Fruit fly (Drosophila melanogaster) whole organism, embryonic: Measurements from ENCODE around the gene CG13850.

Experiments
- Abd-B ChIP-seq: fragments of 200-800 bp; sonication (Bioruptor generic); optimal IDR thresholded peaks from 2 replicates; lab custom pipeline; 2018; ENCODE audit warnings: missing biosample characterization, mild to moderate bottlenecking, missing genetic modification characterization, moderate library complexity
- B-H1 ChIP-seq: fragments of 200-800 bp; sonication (Bioruptor generic); IDR thresholded peaks from 3 replicates; pipeline ENCODE4 v1.3.6; 2022; ENCODE audit warnings: missing biosample characterization, missing genetic modification characterization
- Bdp1 ChIP-seq: fragments of 200-800 bp; sonication (Bioruptor generic); optimal IDR thresholded peaks from 3 replicates; lab custom pipeline; 2016; ENCODE audit warnings: missing biosample characterization, missing genetic modification characterization
- CG12299 ChIP-seq: fragments of 200-800 bp; sonication (Bioruptor generic); optimal IDR thresholded peaks from 2 replicates; lab custom pipeline; 2018; ENCODE audit warnings: missing biosample characterization, mild to moderate bottlenecking, missing genetic modification characterization
- CG12942 ChIP-seq: fragments of 200-800 bp; sonication (Bioruptor generic); optimal IDR thresholded peaks from 3 replicates; lab custom pipeline; 2016; ENCODE audit warnings: missing biosample characterization, missing genetic modification characterization
- CG13424 ChIP-seq: fragments of 200-800 bp; sonication (Bioruptor generic); optimal IDR thresholded peaks from 2 replicates; lab custom pipeline; 2019; ENCODE audit warnings: missing biosample characterization, mild to moderate bottlenecking, missing genetic modification characterization, moderate library complexity
- CG13894 ChIP-seq: fragments of 200-800 bp; sonication (Bioruptor generic); optimal IDR thresholded peaks from 3 replicates; lab custom pipeline; 2018; ENCODE audit warnings: missing biosample characterization, mild to moderate bottlenecking, missing genetic modification characterization, moderate library complexity
- CG14710 ChIP-seq: fragments of 200-800 bp; sonication (Bioruptor generic); optimal IDR thresholded peaks from 3 replicates; lab custom pipeline; 2019; ENCODE audit warnings: missing biosample characterization, mild to moderate bottlenecking, missing genetic modification characterization, moderate library complexity
- CG14965 ChIP-seq: fragments of 200-800 bp; sonication (Bioruptor generic); optimal IDR thresholded peaks from 2 replicates; lab custom pipeline; 2016; ENCODE audit warnings: missing biosample characterization, missing genetic modification characterization, borderline replicate concordance
- CG18011 ChIP-seq: fragments of 200-800 bp; sonication (Bioruptor generic); optimal IDR thresholded peaks from 2 replicates; lab custom pipeline; 2017; ENCODE audit warnings: missing biosample characterization, missing genetic modification characterization, mild to moderate bottlenecking, moderate library complexity, missing genotype
- CG30403 ChIP-seq: fragments of 200-800 bp; sonication (Bioruptor generic); optimal IDR thresholded peaks from 3 replicates; lab custom pipeline; 2016; ENCODE audit warnings: missing biosample characterization, missing genetic modification characterization
- CG33213 ChIP-seq: fragments of 200-800 bp; sonication (Bioruptor generic); optimal IDR thresholded peaks from 3 replicates; lab custom pipeline; 2016; ENCODE audit warnings: missing biosample characterization, missing genetic modification characterization
- CG34224 ChIP-seq: fragments of 200-800 bp; sonication (Bioruptor generic); IDR thresholded peaks from 3 replicates; pipeline ENCODE4 v1.3.6; 2022; ENCODE audit warnings: missing biosample characterization, missing genetic modification characterization; ENCODE audit not compliant: partially characterized antibody
- CG6854 ChIP-seq: fragments of 200-800 bp; sonication (Bioruptor generic); optimal IDR thresholded peaks from 3 replicates; lab custom pipeline; 2017; ENCODE audit warnings: missing biosample characterization, mild to moderate bottlenecking, missing genetic modification characterization
- CG8359 ChIP-seq: fragments of 200-800 bp; sonication (Bioruptor generic); optimal IDR thresholded peaks from 2 replicates; lab custom pipeline; 2017; ENCODE audit warnings: missing biosample characterization, mild to moderate bottlenecking, missing genetic modification characterization, borderline replicate concordance
- CG8388 ChIP-seq: fragments of 200-800 bp; sonication (Bioruptor generic); optimal IDR thresholded peaks from 2 replicates; lab custom pipeline; 2019; ENCODE audit warnings: missing biosample characterization, mild to moderate bottlenecking, missing genetic modification characterization, moderate library complexity
- CG9797 ChIP-seq: fragments of 200-800 bp; sonication (Bioruptor generic); optimal IDR thresholded peaks from 3 replicates; lab custom pipeline; 2018; ENCODE audit warnings: missing biosample characterization, mild to moderate bottlenecking, missing genetic modification characterization
- CG9876 ChIP-seq: fragments of 200-800 bp; sonication (Bioruptor generic); optimal IDR thresholded peaks from 2 replicates; lab custom pipeline; 2016; ENCODE audit warnings: missing biosample characterization, missing genetic modification characterization
- CoRest ChIP-seq: fragments of 200-800 bp; sonication (Bioruptor generic); optimal IDR thresholded peaks from 3 replicates; lab custom pipeline; 2018; ENCODE audit warnings: missing biosample characterization, mild to moderate bottlenecking, missing genetic modification characterization, moderate library complexity
- D19B ChIP-seq: fragments of 200-800 bp; sonication (Bioruptor generic); optimal IDR thresholded peaks from 2 replicates; lab custom pipeline; 2017; ENCODE audit warnings: missing biosample characterization, mild to moderate bottlenecking, missing genetic modification characterization
- Dbx ChIP-seq: fragments of 200-800 bp; sonication (Bioruptor generic); IDR thresholded peaks from 3 replicates; pipeline ENCODE4 v1.3.6; 2022; ENCODE audit warnings: missing biosample characterization, missing genetic modification characterization
- Dfd ChIP-seq, 2 experiments: fragments of >200 bp; optimal IDR thresholded peaks; 2 replicates each; lab custom pipeline; 2017; ENCODE audit warnings: missing biosample characterization in 2 of 2, missing genetic modification characterization in 2 of 2
- Dp ChIP-seq: fragments of 200-800 bp; sonication (Bioruptor generic); optimal IDR thresholded peaks from 2 replicates; lab custom pipeline; 2018; ENCODE audit warnings: missing biosample characterization, mild to moderate bottlenecking, missing genetic modification characterization, moderate library complexity
- Dref ChIP-seq: fragments of 200-800 bp; sonication (Bioruptor generic); IDR thresholded peaks from 2 replicates; pipeline ENCODE4 v1.3.6; 2022; ENCODE audit warnings: missing biosample characterization, missing genetic modification characterization
- Hand ChIP-seq: fragments of 200-800 bp; sonication (Bioruptor generic); optimal IDR thresholded peaks from 2 replicates; lab custom pipeline; 2017; ENCODE audit warnings: mild to moderate bottlenecking, missing biosample characterization, missing genetic modification reagents, missing genetic modification characterization
- Hmx ChIP-seq: fragments of 200-800 bp; sonication (Bioruptor generic); optimal IDR thresholded peaks from 2 replicates; lab custom pipeline; 2016; ENCODE audit warnings: missing biosample characterization, missing genetic modification characterization
- Hr3 ChIP-seq: fragments of 200-800 bp; sonication (Bioruptor generic); optimal IDR thresholded peaks from 3 replicates; lab custom pipeline; 2016; ENCODE audit warnings: missing biosample characterization, missing genetic modification characterization
- Jarid2 ChIP-seq: fragments of 200-800 bp; sonication (Bioruptor generic); optimal IDR thresholded peaks from 3 replicates; lab custom pipeline; 2017; ENCODE audit warnings: mild to moderate bottlenecking, missing biosample characterization, missing genetic modification reagents, missing genetic modification characterization
- MBD-R2 ChIP-seq: fragments of 200-800 bp; sonication (Bioruptor generic); IDR thresholded peaks from 2 replicates; pipeline ENCODE4 v1.3.6; 2022; ENCODE audit warnings: missing biosample characterization, missing genetic modification characterization
- NK7.1 ChIP-seq: fragments of 200-800 bp; sonication (Bioruptor generic); optimal IDR thresholded peaks from 3 replicates; lab custom pipeline; 2016; ENCODE audit warnings: missing biosample characterization, missing genetic modification characterization
- Oli ChIP-seq: fragments of 200-800 bp; sonication (Bioruptor generic); optimal IDR thresholded peaks from 2 replicates; lab custom pipeline; 2018; ENCODE audit warnings: missing biosample characterization, mild to moderate bottlenecking, missing genetic modification characterization, moderate library complexity
- Rfx ChIP-seq: fragments of 200-800 bp; sonication (Bioruptor generic); IDR thresholded peaks from 2 replicates; pipeline ENCODE4 v1.3.6; 2022; ENCODE audit warnings: missing biosample characterization, missing genetic modification characterization
- Rx ChIP-seq: fragments of 200-800 bp; sonication (Bioruptor generic); IDR thresholded peaks from 2 replicates; pipeline ENCODE4 v1.3.6; 2022; ENCODE audit warnings: missing biosample characterization, missing genetic modification characterization
- Sox102F ChIP-seq: fragments of 200-800 bp; sonication (Bioruptor generic); optimal IDR thresholded peaks from 2 replicates; lab custom pipeline; 2018; ENCODE audit warnings: missing biosample characterization, mild to moderate bottlenecking, missing genetic modification characterization, moderate library complexity
- Stat92E ChIP-seq, 3 experiments: fragments of >200 bp in 2 of 3; fragments of 200-800 bp in 1 of 3; sonication (Bioruptor generic) in 1 of 3; optimal IDR thresholded peaks; 2 replicates each; lab custom pipeline; 2017 to 2019; ENCODE audit warnings: missing biosample characterization in 3 of 3, missing genetic modification characterization in 3 of 3, mild to moderate bottlenecking in 1 of 3, moderate library complexity in 1 of 3
- abd-A ChIP-seq: fragments of 200-800 bp; sonication (Bioruptor generic); optimal IDR thresholded peaks from 3 replicates; lab custom pipeline; 2019; ENCODE audit warnings: missing biosample characterization, mild to moderate bottlenecking, missing genetic modification characterization, moderate library complexity
- az2 ChIP-seq: fragments of 200-800 bp; sonication (Bioruptor generic); optimal IDR thresholded peaks from 3 replicates; lab custom pipeline; 2016; ENCODE audit warnings: missing biosample characterization, missing genetic modification characterization
- fru ChIP-seq: fragments of >200 bp; optimal IDR thresholded peaks from 2 replicates; lab custom pipeline; 2017
- hth ChIP-seq: fragments of >200 bp; optimal IDR thresholded peaks from 2 replicates; lab custom pipeline; 2017; ENCODE audit warnings: inconsistent platforms
- inv ChIP-seq: fragments of 200-800 bp; sonication (Bioruptor generic); IDR thresholded peaks from 2 replicates; pipeline ENCODE4 v1.3.6; 2022; ENCODE audit warnings: missing biosample characterization, missing genetic modification characterization; ENCODE audit not compliant: partially characterized antibody
- jing ChIP-seq: fragments of 200-800 bp; sonication (Bioruptor generic); optimal IDR thresholded peaks from 2 replicates; lab custom pipeline; 2018; ENCODE audit warnings: missing biosample characterization, mild to moderate bottlenecking, missing genetic modification characterization
- luna ChIP-seq: fragments of 200-800 bp; sonication (Bioruptor generic); optimal IDR thresholded peaks from 2 replicates; lab custom pipeline; 2016; ENCODE audit warnings: missing biosample characterization, missing genetic modification characterization
- oc ChIP-seq: fragments of 200-800 bp; sonication (Bioruptor generic); optimal IDR thresholded peaks from 2 replicates; lab custom pipeline; 2018; ENCODE audit warnings: missing biosample characterization, mild to moderate bottlenecking, missing genetic modification characterization, moderate library complexity
- pum ChIP-seq: fragments of 200-800 bp; sonication (Bioruptor generic); optimal IDR thresholded peaks from 2 replicates; lab custom pipeline; 2016; ENCODE audit warnings: missing biosample characterization, missing genetic modification characterization
- sim ChIP-seq: fragments of 200-800 bp; sonication (Bioruptor generic); IDR thresholded peaks from 2 replicates; pipeline ENCODE4 v1.3.6; 2022; ENCODE audit warnings: missing biosample characterization, missing genetic modification characterization
- slp2 ChIP-seq: fragments of 200-800 bp; sonication (Bioruptor generic); optimal IDR thresholded peaks from 2 replicates; lab custom pipeline; 2016; ENCODE audit warnings: missing biosample characterization, missing genetic modification characterization
- tgo ChIP-seq: fragments of 200-800 bp; sonication (Bioruptor generic); IDR thresholded peaks from 3 replicates; pipeline ENCODE4 v1.3.6; 2022; ENCODE audit warnings: missing biosample characterization, missing genetic modification characterization
- trem ChIP-seq: fragments of 200-800 bp; optimal IDR thresholded peaks from 3 replicates; lab custom pipeline; 2019; ENCODE audit warnings: missing biosample characterization, mild to moderate bottlenecking, missing genetic modification characterization, moderate library complexity
- vfl ChIP-seq: fragments of 200-800 bp; sonication (Bioruptor generic); optimal IDR thresholded peaks from 2 replicates; lab custom pipeline; 2016; ENCODE audit warnings: missing biosample characterization, missing genetic modification characterization
- wor ChIP-seq: fragments of 200-800 bp; sonication (Bioruptor generic); IDR thresholded peaks from 2 replicates; pipeline ENCODE4 v1.3.6; 2022; ENCODE audit warnings: missing biosample characterization, missing genetic modification characterization
- zfh1 ChIP-seq: fragments of 200-800 bp; sonication (Bioruptor generic); IDR thresholded peaks from 3 replicates; pipeline ENCODE4 v1.3.6; 2022; ENCODE audit warnings: missing biosample characterization, missing genetic modification characterization
- zfh2 ChIP-seq: fragments of 200-800 bp; sonication (Bioruptor generic); optimal IDR thresholded peaks from 2 replicates; lab custom pipeline; 2016; ENCODE audit warnings: missing biosample characterization, missing genetic modification characterization

Gene CG13850

DNA sequence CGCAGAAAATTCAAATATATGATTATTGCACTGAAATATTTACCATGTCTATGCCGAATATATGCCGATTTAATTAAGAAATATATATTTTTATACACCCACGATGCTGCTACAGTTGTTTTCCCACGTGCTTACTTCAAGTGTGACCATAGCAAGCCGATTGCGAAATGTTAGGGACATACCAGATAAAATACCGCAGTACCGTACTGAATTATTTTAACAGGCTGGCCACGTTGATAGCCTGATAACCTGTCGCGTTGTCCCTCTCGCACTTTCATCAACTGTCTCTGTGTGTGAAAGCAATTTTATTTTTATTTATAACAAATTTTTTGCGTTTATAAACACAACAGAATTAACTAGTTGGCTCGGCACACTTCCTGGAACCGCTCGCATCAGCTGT, 10.2 kb upstream of the CG13850 start, which contains the start of the genes Nop56 and mats (continued):
- TF ChIP-seq CG33213 (GFP tag; lab: Kevin White, UChicago) (peak; percentile 6), trem (peak; percentile 71), abd-A (tag; lab: Kevin White, UChicago) (no peak), Oli (tag; lab: Kevin White, UChicago) (no peak), Dp (GFP tag; lab: Kevin White, UChicago) (peak; percentile 31), jing (GFP tag; lab: Kevin White, UChicago) (no peak), NK7.1 (GFP tag; lab: Kevin White, UChicago) (no peak), Stat92E (GFP tag; optimal IDR thresholded peaks at IDR 0.05; lab: Kevin White, UChicago) (peak in 1 of 3 experiments; percentile 78), D19B (GFP tag; lab: Kevin White, UChicago) (no peak), CG13894 (tag; lab: Kevin White, UChicago) (no peak), Hr3 (no peak), CoRest (no peak), Jarid2 (GFP tag; lab: Kevin White, UChicago) (no peak), zfh1 (no peak), CG8388 (GFP tag; lab: Kevin White, UChicago) (no peak), CG14965 (no peak), CG30403 (GFP tag; lab: Kevin White, UChicago) (no peak), Dfd (GFP tag; optimal IDR thresholded peaks at IDR 0.05; lab: Kevin White, UChicago) (no peak), CG34224 (GFP tag; lab: Robert Waterston, UW) (peak; percentile 32; the same call in 1 of the 3 replicates), CG8359 (no peak), Rx (GFP tag; lab: Robert Waterston, UW) (no peak), Hand (GFP tag; lab: Kevin White, UChicago) (no peak), CG14710 (tag; lab: Kevin White, UChicago) (peak; percentile 74), Hmx (GFP tag; lab: Kevin White, UChicago) (no peak), az2 (GFP tag; lab: Kevin White, UChicago) (no peak), hth (lab: Kevin White, UChicago) (no peak), CG9876 (no peak), CG12942 (GFP tag; lab: Kevin White, UChicago) (no peak), CG6854 (GFP tag; lab: Kevin White, UChicago) (no peak), CG12299 (peak; percentile 28), inv (no peak; the same call in 1 of the 2 replicates), MBD-R2 (GFP tag; lab: Robert Waterston, UW) (peak; percentile 79), Rfx (GFP tag; lab: Robert Waterston, UW) (no peak), oc (tag; lab: Kevin White, UChicago) (no peak), zfh2 (GFP tag; lab: Kevin White, UChicago) (no peak), Abd-B (GFP tag; lab: Kevin White, UChicago) (no peak), CG9797 (GFP tag; lab: Kevin White, UChicago) (peak; percentile 97), CG18011 (GFP tag; lab: Kevin White, UChicago) (no peak), vfl (GFP tag; lab: Kevin White, UChicago) (no peak), pum (GFP tag; lab: Kevin White, UChicago) (no peak), tgo (GFP tag; lab: Robert Waterston, UW) (no peak), Sox102F (no peak), wor (GFP tag; lab: Robert Waterston, UW) (no peak), CG13424 (tag; lab: Kevin White, UChicago) (peak; percentile 4), luna (GFP tag; lab: Kevin White, UChicago) (no peak), fru (no peak), Dbx (GFP tag; lab: Robert Waterston, UW) (0 out of 3 replicates have a peak, but pooled peaks have one; percentile 28), sim (GFP tag; lab: Robert Waterston, UW) (no peak), Bdp1 (no peak), Dref (GFP tag; lab: Robert Waterston, UW) (peak; percentile 37), B-H1 (GFP tag; lab: Robert Waterston, UW) (no peak), slp2 (GFP tag; lab: Kevin White, UChicago) (no peak)
